Worm (Caenorhabditis elegans) whole organism, midembryonic: ENCODE data around the gene srx-112.

ENCODE experiments used
- klf-2 ChIP-seq: fragments of 200-800 bp; sonication (Bioruptor generic); conservative IDR thresholded peaks from 2 replicates; pipeline ENCODE4 v1.3.6; 2022; ENCODE audit warnings: missing genetic modification reagents, missing genetic modification characterization, missing compliant biosample characterization
- ref-1 ChIP-seq: fragments of 200-800 bp; sonication (Bioruptor generic); conservative IDR thresholded peaks from 2 replicates; pipeline ENCODE4 v1.3.6; 2022; ENCODE audit warnings: missing genetic modification reagents, missing genetic modification characterization, missing compliant biosample characterization

ce11 chrII:3721016-3721415 is 43.4 kb downstream of the srx-112 start, which contains the start of gene C46E10.3:
- TF ChIP-seq ref-1 (no peak), klf-2 (GFP tag; lab: Robert Waterston, UW) (no peak)
